Fruit fly (Drosophila melanogaster) whole organism, embryonic: ENCODE results near the gene Kua.
A peak's percentile ranks its signal among the peaks of the same experiment; 100 is the strongest.

ENCODE experiments used
- CG10431 ChIP-seq: fragments of 200-800 bp; sonication (Bioruptor generic); optimal IDR thresholded peaks from 3 replicates; lab custom pipeline; 2018; ENCODE audit warnings: missing biosample characterization, mild to moderate bottlenecking, missing genetic modification characterization
- CG11093 ChIP-seq: fragments of 200-800 bp; sonication (Bioruptor generic); IDR thresholded peaks from 3 replicates; pipeline ENCODE4 v1.3.6; 2022; ENCODE audit warnings: missing biosample characterization, missing genetic modification characterization
- CG11504 ChIP-seq: fragments of 200-800 bp; sonication (Bioruptor generic); optimal IDR thresholded peaks from 3 replicates; lab custom pipeline; 2019; ENCODE audit warnings: missing biosample characterization, mild to moderate bottlenecking, missing genetic modification characterization, moderate library complexity
- CG11723 ChIP-seq: fragments of 200-800 bp; sonication (Bioruptor generic); optimal IDR thresholded peaks from 2 replicates; lab custom pipeline; 2017; ENCODE audit warnings: missing biosample characterization, mild to moderate bottlenecking, missing genetic modification characterization
- CG12104 ChIP-seq: fragments of 200-800 bp; sonication (Bioruptor generic); optimal IDR thresholded peaks from 3 replicates; lab custom pipeline; 2016; ENCODE audit warnings: missing biosample characterization, missing genetic modification characterization
- CG12299 ChIP-seq: fragments of 200-800 bp; sonication (Bioruptor generic); optimal IDR thresholded peaks from 2 replicates; lab custom pipeline; 2018; ENCODE audit warnings: missing biosample characterization, mild to moderate bottlenecking, missing genetic modification characterization
- CG17829 ChIP-seq: fragments of 200-800 bp; optimal IDR thresholded peaks from 2 replicates; lab custom pipeline; 2019; ENCODE audit warnings: missing biosample characterization, mild to moderate bottlenecking, missing genetic modification characterization, moderate library complexity
- CG1792 ChIP-seq: fragments of 200-800 bp; sonication (Bioruptor generic); optimal IDR thresholded peaks from 2 replicates; lab custom pipeline; 2016; ENCODE audit warnings: missing biosample characterization, missing genetic modification characterization
- CG2199 ChIP-seq: fragments of 200-800 bp; sonication (Bioruptor generic); IDR thresholded peaks from 3 replicates; pipeline ENCODE4 v1.3.6; 2022; ENCODE audit warnings: missing biosample characterization, missing genetic modification characterization
- CG2202 ChIP-seq: fragments of 200-800 bp; sonication (Bioruptor generic); optimal IDR thresholded peaks from 2 replicates; lab custom pipeline; 2018; ENCODE audit warnings: missing biosample characterization, mild to moderate bottlenecking, missing genetic modification characterization
- CG2875 ChIP-seq: fragments of 200-800 bp; sonication (Bioruptor generic); optimal IDR thresholded peaks from 2 replicates; lab custom pipeline; 2017; ENCODE audit warnings: missing biosample characterization, mild to moderate bottlenecking, missing genetic modification characterization, missing genetic modification reagents
- CG3281 ChIP-seq: fragments of 200-800 bp; sonication (Bioruptor generic); optimal IDR thresholded peaks from 3 replicates; lab custom pipeline; 2017; ENCODE audit warnings: missing biosample characterization, mild to moderate bottlenecking, missing genetic modification characterization
- CG4404 ChIP-seq: fragments of 200-800 bp; sonication (Bioruptor generic); IDR thresholded peaks from 2 replicates; pipeline ENCODE4 v1.3.6; 2022; ENCODE audit warnings: missing biosample characterization, missing genetic modification characterization
- CG6689 ChIP-seq: fragments of 200-800 bp; sonication (Bioruptor generic); IDR thresholded peaks from 2 replicates; pipeline ENCODE4 v1.3.6; 2022; ENCODE audit warnings: missing biosample characterization, missing genetic modification characterization
- CG6791 ChIP-seq: fragments of 200-800 bp; sonication (Bioruptor generic); IDR thresholded peaks from 3 replicates; pipeline ENCODE4 v1.3.6; 2022; ENCODE audit warnings: missing biosample characterization, missing genetic modification characterization; ENCODE audit not compliant: partially characterized antibody
- CG8388 ChIP-seq: fragments of 200-800 bp; sonication (Bioruptor generic); optimal IDR thresholded peaks from 2 replicates; lab custom pipeline; 2019; ENCODE audit warnings: missing biosample characterization, mild to moderate bottlenecking, missing genetic modification characterization, moderate library complexity
- CG8765 ChIP-seq: fragments of 200-800 bp; sonication (Bioruptor generic); IDR thresholded peaks from 2 replicates; pipeline ENCODE4 v1.3.6; 2022; ENCODE audit warnings: missing biosample characterization, missing genetic modification characterization
- CG9437 ChIP-seq: fragments of 200-800 bp; sonication (Bioruptor generic); optimal IDR thresholded peaks from 2 replicates; lab custom pipeline; 2018; ENCODE audit warnings: missing biosample characterization, mild to moderate bottlenecking, missing genetic modification characterization
- CG9817 ChIP-seq: fragments of 200-800 bp; sonication (Bioruptor generic); optimal IDR thresholded peaks from 2 replicates; lab custom pipeline; 2018; ENCODE audit warnings: missing biosample characterization, mild to moderate bottlenecking, missing genetic modification characterization, moderate library complexity
- D19A ChIP-seq: fragments of 200-800 bp; optimal IDR thresholded peaks from 3 replicates; lab custom pipeline; 2019; ENCODE audit warnings: missing biosample characterization, mild to moderate bottlenecking, missing genetic modification characterization, moderate library complexity
- Deaf1 ChIP-seq: fragments of 200-800 bp; optimal IDR thresholded peaks from 3 replicates; lab custom pipeline; 2019; ENCODE audit warnings: missing biosample characterization, mild to moderate bottlenecking, missing genetic modification characterization, moderate library complexity
- Dip3 ChIP-seq: fragments of 200-800 bp; sonication (Bioruptor generic); optimal IDR thresholded peaks from 3 replicates; lab custom pipeline; 2016; ENCODE audit warnings: missing biosample characterization, missing genetic modification characterization
- Dref ChIP-seq: fragments of 200-800 bp; sonication (Bioruptor generic); IDR thresholded peaks from 2 replicates; pipeline ENCODE4 v1.3.6; 2022; ENCODE audit warnings: missing biosample characterization, missing genetic modification characterization
- E2f1 ChIP-seq: fragments of 200-800 bp; sonication (Bioruptor generic); IDR thresholded peaks from 2 replicates; pipeline ENCODE4 v1.3.6; 2022; ENCODE audit warnings: missing biosample characterization, missing genetic modification characterization
- HHEX ChIP-seq: fragments of 200-800 bp; sonication (Bioruptor generic); optimal IDR thresholded peaks from 3 replicates; lab custom pipeline; 2017; ENCODE audit warnings: missing biosample characterization, mild to moderate bottlenecking, missing genetic modification characterization, missing genetic modification reagents
- HmgZ ChIP-seq: fragments of 200-800 bp; sonication (Bioruptor generic); optimal IDR thresholded peaks from 2 replicates; lab custom pipeline; 2018; ENCODE audit warnings: missing biosample characterization, mild to moderate bottlenecking, missing genetic modification characterization
- Kr ChIP-seq: fragments of 200-800 bp; sonication (Bioruptor generic); optimal IDR thresholded peaks from 2 replicates; lab custom pipeline; 2017; ENCODE audit warnings: missing biosample characterization, mild to moderate bottlenecking, missing genetic modification characterization
- NFAT ChIP-seq: fragments of 200-800 bp; sonication (Bioruptor generic); IDR thresholded peaks from 2 replicates; pipeline ENCODE4 v1.3.6; 2022; ENCODE audit warnings: missing biosample characterization, missing genetic modification characterization
- Poxn ChIP-seq: fragments of 200-800 bp; sonication (Bioruptor generic); IDR thresholded peaks from 2 replicates; pipeline ENCODE4 v1.3.6; 2022; ENCODE audit warnings: missing biosample characterization, missing genetic modification characterization
- Ptx1 ChIP-seq: fragments of 200-800 bp; sonication (Bioruptor generic); IDR thresholded peaks from 2 replicates; pipeline ENCODE4 v1.3.6; 2022; ENCODE audit warnings: missing biosample characterization, missing genetic modification characterization
- Ravus ChIP-seq: fragments of 200-800 bp; sonication (Bioruptor generic); IDR thresholded peaks from 2 replicates; pipeline ENCODE4 v1.3.6; 2022; ENCODE audit warnings: missing biosample characterization, missing genetic modification characterization
- Sry-β ChIP-seq: fragments of 200-800 bp; sonication (Bioruptor generic); optimal IDR thresholded peaks from 2 replicates; lab custom pipeline; 2018; ENCODE audit warnings: missing biosample characterization, mild to moderate bottlenecking, missing genetic modification characterization, moderate library complexity
- al ChIP-seq: fragments of 200-800 bp; sonication (Bioruptor generic); IDR thresholded peaks from 2 replicates; pipeline ENCODE4 v1.3.6; 2022; ENCODE audit warnings: missing biosample characterization, missing genetic modification characterization
- ase ChIP-seq: fragments of 200-800 bp; sonication (Bioruptor generic); IDR thresholded peaks from 3 replicates; pipeline ENCODE4 v1.3.6; 2022; ENCODE audit warnings: missing biosample characterization, missing genetic modification characterization
- bab2 ChIP-seq: fragments of 200-800 bp; sonication (Bioruptor generic); optimal IDR thresholded peaks from 2 replicates; lab custom pipeline; 2016; ENCODE audit warnings: missing biosample characterization, missing genetic modification characterization
- cato ChIP-seq: fragments of 200-800 bp; sonication (Bioruptor generic); optimal IDR thresholded peaks from 2 replicates; lab custom pipeline; 2016; ENCODE audit warnings: missing biosample characterization, missing genetic modification characterization, borderline replicate concordance
- grau ChIP-seq: fragments of 200-800 bp; optimal IDR thresholded peaks from 3 replicates; lab custom pipeline; 2019; ENCODE audit warnings: missing biosample characterization, mild to moderate bottlenecking, missing genetic modification characterization, moderate library complexity
- inv ChIP-seq: fragments of 200-800 bp; sonication (Bioruptor generic); IDR thresholded peaks from 2 replicates; pipeline ENCODE4 v1.3.6; 2022; ENCODE audit warnings: missing biosample characterization, missing genetic modification characterization; ENCODE audit not compliant: partially characterized antibody
- lmd ChIP-seq: fragments of 200-800 bp; sonication (Bioruptor generic); IDR thresholded peaks from 2 replicates; pipeline ENCODE4 v1.3.6; 2022; ENCODE audit warnings: missing biosample characterization, missing genetic modification characterization
- maf-S ChIP-seq: fragments of 200-800 bp; sonication (Bioruptor generic); optimal IDR thresholded peaks from 2 replicates; lab custom pipeline; 2016; ENCODE audit warnings: missing biosample characterization, missing genetic modification characterization
- nerfin-1 ChIP-seq: fragments of 200-800 bp; sonication (Bioruptor generic); optimal IDR thresholded peaks from 3 replicates; lab custom pipeline; 2019; ENCODE audit warnings: missing biosample characterization, mild to moderate bottlenecking, missing genetic modification characterization, moderate library complexity
- nom ChIP-seq: fragments of 200-800 bp; sonication (Bioruptor generic); optimal IDR thresholded peaks from 2 replicates; lab custom pipeline; 2017; ENCODE audit warnings: missing biosample characterization, missing genetic modification characterization, mild to moderate bottlenecking, moderate library complexity, missing genetic modification reagents
- oc ChIP-seq: fragments of 200-800 bp; sonication (Bioruptor generic); optimal IDR thresholded peaks from 2 replicates; lab custom pipeline; 2018; ENCODE audit warnings: missing biosample characterization, mild to moderate bottlenecking, missing genetic modification characterization, moderate library complexity
- onecut ChIP-seq: fragments of 200-800 bp; sonication (Bioruptor generic); IDR thresholded peaks from 2 replicates; pipeline ENCODE4 v1.3.6; 2022; ENCODE audit warnings: missing biosample characterization, missing genetic modification characterization
- otp ChIP-seq: fragments of 200-800 bp; sonication (Bioruptor generic); IDR thresholded peaks from 3 replicates; pipeline ENCODE4, ENCODE4 v1.3.6; 2022; ENCODE audit warnings: missing biosample characterization, missing genetic modification characterization
- pnt ChIP-seq: fragments of 200-800 bp; sonication (Bioruptor generic); optimal IDR thresholded peaks from 3 replicates; lab custom pipeline; 2016; ENCODE audit warnings: missing biosample characterization, missing genetic modification characterization
- row ChIP-seq: fragments of 200-800 bp; sonication (Bioruptor generic); IDR thresholded peaks from 3 replicates; pipeline ENCODE4 v1.3.6; 2022; ENCODE audit warnings: missing biosample characterization, missing genetic modification characterization
- sc ChIP-seq, 3 experiments: fragments of >200 bp in 2 of 3; fragments of 200-800 bp in 1 of 3; sonication (Bioruptor generic) in 1 of 3; optimal IDR thresholded peaks; 2 replicates in 2 of 3; 3 replicates in 1 of 3; lab custom pipeline; 2017; ENCODE audit warnings: mild to moderate bottlenecking in 1 of 3, missing biosample characterization in 1 of 3, missing genetic modification characterization in 1 of 3, missing genetic modification reagents in 1 of 3
- schlank ChIP-seq: fragments of 200-800 bp; sonication (Bioruptor generic); optimal IDR thresholded peaks from 2 replicates; lab custom pipeline; 2018; ENCODE audit warnings: missing biosample characterization, mild to moderate bottlenecking, missing genetic modification characterization
- twi ChIP-seq: fragments of 200-800 bp; optimal IDR thresholded peaks from 2 replicates; lab custom pipeline; 2019; ENCODE audit warnings: missing biosample characterization, mild to moderate bottlenecking, missing genetic modification characterization, moderate library complexity

Gene Kua

DNA sequence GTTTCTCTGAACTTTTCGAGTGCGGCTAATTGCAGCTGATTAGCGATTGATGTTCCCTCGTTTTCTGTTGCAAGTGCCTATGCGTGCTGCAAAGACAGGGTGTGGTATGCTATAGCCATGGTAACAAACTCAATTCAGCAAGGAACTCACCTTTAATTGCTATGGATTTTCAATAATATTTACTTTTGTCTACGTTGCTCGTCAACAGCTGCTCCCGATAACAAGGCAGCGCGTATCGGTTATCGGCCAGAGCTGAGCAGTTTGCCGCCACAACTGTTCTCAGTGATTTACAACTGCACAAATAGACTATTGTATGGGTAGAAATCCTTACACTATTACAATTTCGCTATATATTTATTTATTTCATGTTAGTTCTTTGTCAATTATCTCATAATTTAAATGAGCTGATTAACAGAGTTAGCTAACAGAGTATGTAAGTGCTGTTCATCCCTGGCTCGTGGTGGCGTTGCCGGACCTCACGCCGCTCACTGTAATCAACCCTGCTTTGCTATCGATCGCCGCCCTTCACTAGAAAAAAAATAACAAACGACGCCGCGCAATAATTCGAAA is 22.1 kb upstream of the Kua start, which contains the start of the genes pr and neb (continued):
- TF ChIP-seq cato (GFP tag; lab: Kevin White, UChicago) (no peak), otp (GFP tag; lab: Robert Waterston, UW) (peak; percentile 17; the same call in 1 of the 3 replicates), CG8388 (peak; percentile 40), CG11093 (GFP tag; lab: Robert Waterston, UW) (no peak), oc (tag; lab: Kevin White, UChicago) (no peak), twi (tag; lab: Kevin White, UChicago) (peak; percentile 39), D19A (tag; lab: Kevin White, UChicago) (peak; percentile 39), Sry-β (peak; percentile 87), Dref (peak; percentile 94), CG6689 (GFP tag; lab: Robert Waterston, UW) (0 out of 2 replicates have a peak, but pooled peaks have one; percentile 20), CG11723 (GFP tag; lab: Kevin White, UChicago) (no peak), CG4404 (GFP tag; lab: Robert Waterston, UW) (no peak), CG9817 (tag; lab: Kevin White, UChicago) (peak; percentile 64), CG2875 (GFP tag; lab: Kevin White, UChicago) (no peak), pnt (GFP tag; lab: Kevin White, UChicago) (no peak), Ptx1 (peak; percentile 70), lmd (GFP tag; lab: Robert Waterston, UW) (peak; percentile 74), Kr (no peak), inv (GFP tag; lab: Robert Waterston, UW) (peak; percentile 35; the same call in 1 of the 2 replicates), sc (optimal IDR thresholded peaks at IDR 0.05; lab: Kevin White, UChicago) (no peak), sc (GFP tag; optimal IDR thresholded peaks at IDR 0.05; lab: Kevin White, UChicago) (peak; percentile 27), CG1792 (GFP tag; lab: Kevin White, UChicago) (no peak), Dip3 (peak; percentile 24), CG9437 (GFP tag; lab: Kevin White, UChicago) (no peak), bab2 (GFP tag; lab: Kevin White, UChicago) (peak; percentile 23), CG10431 (GFP tag; lab: Kevin White, UChicago) (no peak), Ravus (GFP tag; lab: Robert Waterston, UW) (no peak; the same call in 1 of the 2 replicates), E2f1 (GFP tag; lab: Robert Waterston, UW) (no peak), onecut (peak; percentile 54), Deaf1 (tag; lab: Kevin White, UChicago) (peak; percentile 34), CG8765 (GFP tag; lab: Robert Waterston, UW) (no peak), row (peak; percentile 83), CG11504 (tag; lab: Kevin White, UChicago) (peak; percentile 78), HHEX (GFP tag; lab: Kevin White, UChicago) (no peak), CG12104 (GFP tag; lab: Kevin White, UChicago) (peak; percentile 67), CG17829 (tag; lab: Kevin White, UChicago) (peak; percentile 35), ase (GFP tag; lab: Robert Waterston, UW) (0 out of 3 replicates have a peak, but pooled peaks have one; percentile 25), CG12299 (tag; lab: Kevin White, UChicago) (peak; percentile 36), CG6791 (GFP tag; lab: Robert Waterston, UW) (no peak), al (GFP tag; lab: Robert Waterston, UW) (peak; percentile 55), nerfin-1 (tag; lab: Kevin White, UChicago) (no peak), Poxn (GFP tag; lab: Robert Waterston, UW) (no peak), CG2202 (no peak), HmgZ (tag; lab: Kevin White, UChicago) (peak; percentile 49), nom (GFP tag; lab: Kevin White, UChicago) (no peak), CG3281 (GFP tag; lab: Kevin White, UChicago) (no peak), CG2199 (no peak), maf-S (GFP tag; lab: Kevin White, UChicago) (peak; percentile 23), grau (peak; percentile 66), schlank (tag; lab: Kevin White, UChicago) (no peak), NFAT (GFP tag; lab: Robert Waterston, UW) (no peak)
